Worm (Caenorhabditis elegans) whole organism, L4 larva: ENCODE results near the gene srx-110.
A peak's percentile ranks its signal among the peaks of the same experiment; 100 is the strongest.

Source experiments
- ceh-82 ChIP-seq: sonication (generic microtip); optimal IDR thresholded peaks from 2 replicates; lab custom pipeline; 2017; ENCODE audit warnings: missing biosample characterization, missing genetic modification characterization
- ces-1 ChIP-seq: fragments of 150-350 bp; sonication (generic microtip); optimal IDR thresholded peaks from 4 replicates; lab custom pipeline; 2014; ENCODE audit warnings: missing biosample characterization, missing genetic modification reagents, missing genetic modification characterization
- daf-12 ChIP-seq: fragments of 150-350 bp; optimal IDR thresholded peaks from 2 replicates; lab custom pipeline; 2014; ENCODE audit warnings: missing biosample characterization, missing genetic modification reagents, missing genetic modification characterization
- daf-8 ChIP-seq: fragments of 200-800 bp; sonication (Bioruptor generic); IDR thresholded peaks from 2 replicates; pipeline ENCODE4 v1.3.6; 2022; ENCODE audit warnings: missing genetic modification characterization, missing compliant biosample characterization
- mxl-3 ChIP-seq: fragments of 200-800 bp; sonication (Bioruptor generic); optimal IDR thresholded peaks from 2 replicates; lab custom pipeline; 2018; ENCODE audit warnings: mild to moderate bottlenecking, missing genetic modification characterization, missing compliant biosample characterization
- nhr-102 ChIP-seq: sonication (generic microtip); optimal IDR thresholded peaks from 2 replicates; lab custom pipeline; 2016; ENCODE audit warnings: mild to moderate bottlenecking, missing genetic modification characterization, moderate library complexity, missing compliant biosample characterization
- nhr-11 ChIP-seq: fragments of 150-350 bp; optimal IDR thresholded peaks from 2 replicates; lab custom pipeline; 2014; ENCODE audit warnings: missing biosample characterization, missing genetic modification characterization
- pha-4 ChIP-seq, 2 experiments: fragments of 150-350 bp in 1 of 2; fragments of 200-800 bp in 1 of 2; sonication (Bioruptor generic) in 1 of 2; IDR thresholded peaks in 1 of 2; optimal IDR thresholded peaks in 1 of 2; 2 replicates each; pipeline versions ENCODE4 v1.3.6 to Lab custom; 2014 to 2022; ENCODE audit warnings: missing genetic modification characterization in 2 of 2, missing genetic modification reagents in 2 of 2, missing biosample characterization in 1 of 2, missing compliant biosample characterization in 1 of 2
- snpc-4 ChIP-seq: fragments of 150-350 bp; optimal IDR thresholded peaks from 2 replicates; lab custom pipeline; 2014; ENCODE audit warnings: missing biosample characterization, missing genetic modification characterization
- spr-3 ChIP-seq: fragments of 200-800 bp; sonication (Bioruptor generic); optimal IDR thresholded peaks from 2 replicates; lab custom pipeline; 2018; ENCODE audit warnings: mild to moderate bottlenecking, missing genetic modification characterization, missing compliant biosample characterization
- zag-1 ChIP-seq: fragments of 150-350 bp; optimal IDR thresholded peaks from 2 replicates; lab custom pipeline; 2014; ENCODE audit warnings: missing biosample characterization, missing genetic modification characterization
- zfp-3 ChIP-seq: fragments of 200-800 bp; sonication (Bioruptor generic); conservative IDR thresholded peaks from 2 replicates; pipeline ENCODE4 v1.3.6; 2022; ENCODE audit warnings: missing genetic modification reagents, missing genetic modification characterization, missing compliant biosample characterization
- zip-11 ChIP-seq: fragments of 200-800 bp; sonication (Bioruptor generic); IDR thresholded peaks from 2 replicates; pipeline ENCODE4 v1.3.6; 2022; ENCODE audit warnings: missing genetic modification characterization, missing compliant biosample characterization
- ztf-11 ChIP-seq: fragments of 150-350 bp; optimal IDR thresholded peaks from 2 replicates; lab custom pipeline; 2014; ENCODE audit warnings: missing biosample characterization, missing genetic modification characterization

DNA sequence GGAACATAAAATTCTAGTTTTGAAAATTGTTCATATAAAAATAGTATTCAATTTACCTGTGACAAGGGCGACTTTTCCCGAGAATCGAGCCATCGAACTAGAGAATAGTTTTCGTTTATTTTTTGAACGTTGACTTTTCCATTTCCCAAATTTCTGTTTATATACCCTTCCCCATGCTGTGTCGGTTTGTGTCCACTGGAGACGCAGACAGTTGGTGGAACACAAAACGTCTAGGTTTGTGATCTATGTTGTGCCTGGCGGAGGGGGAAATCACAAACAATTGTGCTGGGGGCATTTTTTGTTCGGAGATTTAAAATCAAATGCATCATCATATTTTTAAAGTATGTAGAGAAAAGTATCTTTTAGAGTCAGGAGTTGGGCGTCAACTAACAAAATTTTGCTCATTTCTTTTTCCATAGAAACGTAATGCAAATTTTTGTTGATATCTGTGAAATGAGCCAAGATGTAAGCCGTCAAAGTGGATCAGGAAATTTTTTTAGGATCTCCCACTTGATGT lies 34.4 kb downstream of the srx-110 start, which contains the start of gene nta-1:
- TF ChIP-seq nhr-102 (peak; percentile 74), pha-4 (GFP tag; IDR thresholded peaks at IDR 0.05; lab: Robert Waterston, UW) (no peak), pha-4 (tag; optimal IDR thresholded peaks at IDR 0.05; lab: Kevin White, UChicago) (no peak), snpc-4 (tag; lab: Kevin White, UChicago) (no peak), zip-11 (GFP tag; lab: Robert Waterston, UW) (no peak), ces-1 (GFP tag; lab: Kevin White, UChicago) (no peak), daf-12 (no peak), daf-8 (no peak), nhr-11 (tag; lab: Kevin White, UChicago) (no peak), ztf-11 (no peak), ceh-82 (tag; lab: Kevin White, UChicago) (no peak), mxl-3 (GFP tag; lab: Kevin White, UChicago) (no peak), zag-1 (no peak), zfp-3 (no peak), spr-3 (GFP tag; lab: Kevin White, UChicago) (no peak)
